Fruit fly (Drosophila melanogaster) whole organism, embryonic: ENCODE data around the gene Gr5a.

ENCODE experiments used
- Bgb ChIP-seq: fragments of 200-800 bp; sonication (Bioruptor generic); IDR thresholded peaks from 2 replicates; pipeline ENCODE4 v1.3.6; 2022; ENCODE audit warnings: missing biosample characterization, missing genetic modification characterization; ENCODE audit not compliant: partially characterized antibody
- C15 ChIP-seq: fragments of 200-800 bp; sonication (Bioruptor generic); IDR thresholded peaks from 3 replicates; pipeline ENCODE4 v1.3.6; 2022; ENCODE audit warnings: missing biosample characterization, missing genetic modification characterization
- CG10147 ChIP-seq: fragments of 200-800 bp; sonication (Bioruptor generic); optimal IDR thresholded peaks from 2 replicates; lab custom pipeline; 2019; ENCODE audit warnings: missing biosample characterization, mild to moderate bottlenecking, missing genetic modification characterization, moderate library complexity
- CG13123 ChIP-seq: fragments of 200-800 bp; sonication (Bioruptor generic); optimal IDR thresholded peaks from 2 replicates; lab custom pipeline; 2016; ENCODE audit warnings: missing biosample characterization, missing genetic modification characterization
- CG1529 ChIP-seq: fragments of 200-800 bp; sonication (Bioruptor generic); optimal IDR thresholded peaks from 3 replicates; lab custom pipeline; 2018; ENCODE audit warnings: missing biosample characterization, missing genetic modification characterization
- CG17612 ChIP-seq: fragments of 200-800 bp; sonication (Bioruptor generic); IDR thresholded peaks from 2 replicates; pipeline ENCODE4 v1.3.6; 2022; ENCODE audit warnings: missing biosample characterization, missing genetic modification characterization
- CG1792 ChIP-seq: fragments of 200-800 bp; sonication (Bioruptor generic); optimal IDR thresholded peaks from 2 replicates; lab custom pipeline; 2016; ENCODE audit warnings: missing biosample characterization, missing genetic modification characterization
- CG18476 ChIP-seq: fragments of 200-800 bp; sonication (Bioruptor generic); optimal IDR thresholded peaks from 2 replicates; lab custom pipeline; 2016; ENCODE audit warnings: missing biosample characterization, mild to moderate bottlenecking, missing genetic modification characterization
- CG32767 ChIP-seq: fragments of 200-800 bp; sonication (Bioruptor generic); IDR thresholded peaks from 2 replicates; pipeline ENCODE4 v1.3.6; 2022; ENCODE audit warnings: missing biosample characterization, missing genetic modification characterization
- CG34376 ChIP-seq: fragments of 200-800 bp; sonication (Bioruptor generic); optimal IDR thresholded peaks from 2 replicates; lab custom pipeline; 2018; ENCODE audit warnings: missing biosample characterization, mild to moderate bottlenecking, missing genetic modification characterization
- CG4730 ChIP-seq: fragments of 200-800 bp; sonication (Bioruptor generic); IDR thresholded peaks from 2 replicates; pipeline ENCODE4 v1.3.6; 2022; ENCODE audit warnings: missing biosample characterization, missing genetic modification characterization
- CG5245 ChIP-seq: fragments of 200-800 bp; sonication (Bioruptor generic); optimal IDR thresholded peaks from 3 replicates; lab custom pipeline; 2016; ENCODE audit warnings: missing biosample characterization, missing genetic modification characterization
- CG6654 ChIP-seq: fragments of 200-800 bp; sonication (Bioruptor generic); optimal IDR thresholded peaks from 2 replicates; lab custom pipeline; 2017; ENCODE audit warnings: missing biosample characterization, mild to moderate bottlenecking, missing genetic modification characterization
- CG6791 ChIP-seq: fragments of 200-800 bp; sonication (Bioruptor generic); IDR thresholded peaks from 3 replicates; pipeline ENCODE4 v1.3.6; 2022; ENCODE audit warnings: missing biosample characterization, missing genetic modification characterization; ENCODE audit not compliant: partially characterized antibody
- CG7963 ChIP-seq: fragments of 200-800 bp; sonication (Bioruptor generic); IDR thresholded peaks from 3 replicates; pipeline ENCODE4 v1.3.6; 2022; ENCODE audit warnings: missing biosample characterization, missing genetic modification characterization; ENCODE audit not compliant: partially characterized antibody
- CG8478 ChIP-seq: fragments of >200 bp; optimal IDR thresholded peaks from 2 replicates; lab custom pipeline; 2018
- CG8944 ChIP-seq: fragments of 200-800 bp; sonication (Bioruptor generic); optimal IDR thresholded peaks from 3 replicates; lab custom pipeline; 2016; ENCODE audit warnings: missing biosample characterization, missing genetic modification characterization
- CG9932 ChIP-seq: fragments of 200-800 bp; sonication (Bioruptor generic); IDR thresholded peaks from 2 replicates; pipeline ENCODE4 v1.3.6; 2022; ENCODE audit warnings: missing biosample characterization, missing genetic modification characterization
- Dip3 ChIP-seq: fragments of 200-800 bp; sonication (Bioruptor generic); optimal IDR thresholded peaks from 3 replicates; lab custom pipeline; 2016; ENCODE audit warnings: missing biosample characterization, missing genetic modification characterization
- E2f1 ChIP-seq: fragments of 200-800 bp; sonication (Bioruptor generic); IDR thresholded peaks from 2 replicates; pipeline ENCODE4 v1.3.6; 2022; ENCODE audit warnings: missing biosample characterization, missing genetic modification characterization
- Lpt ChIP-seq: fragments of >200 bp; optimal IDR thresholded peaks from 2 replicates; lab custom pipeline; 2018; ENCODE audit warnings: missing biosample characterization, missing genetic modification characterization
- Max ChIP-seq: fragments of 200-800 bp; sonication (Bioruptor generic); optimal IDR thresholded peaks from 2 replicates; lab custom pipeline; 2016; ENCODE audit warnings: missing biosample characterization, mild to moderate bottlenecking, missing genetic modification characterization
- NC2β ChIP-seq: fragments of 200-800 bp; sonication (Bioruptor generic); optimal IDR thresholded peaks from 2 replicates; lab custom pipeline; 2016; ENCODE audit warnings: missing biosample characterization, missing genetic modification characterization
- PHDP ChIP-seq: fragments of 200-800 bp; sonication (Bioruptor generic); optimal IDR thresholded peaks from 3 replicates; lab custom pipeline; 2018; ENCODE audit warnings: missing biosample characterization, mild to moderate bottlenecking, missing genetic modification characterization, moderate library complexity
- Pdp1 ChIP-seq, 2 experiments: fragments of 200-800 bp; sonication (Bioruptor generic); optimal IDR thresholded peaks; 3 replicates each; lab custom pipeline; 2016; ENCODE audit warnings: missing biosample characterization in 2 of 2, missing genetic modification characterization in 2 of 2, mild to moderate bottlenecking in 1 of 2, moderate library complexity in 1 of 2
- Rfx ChIP-seq: fragments of 200-800 bp; sonication (Bioruptor generic); IDR thresholded peaks from 2 replicates; pipeline ENCODE4 v1.3.6; 2022; ENCODE audit warnings: missing biosample characterization, missing genetic modification characterization
- Xrp1 ChIP-seq: fragments of 200-800 bp; sonication (Bioruptor generic); IDR thresholded peaks from 2 replicates; pipeline ENCODE4 v1.3.6; 2022; ENCODE audit warnings: missing biosample characterization, missing genetic modification characterization
- bcd ChIP-seq: fragments of 200-800 bp; sonication (Bioruptor generic); optimal IDR thresholded peaks from 2 replicates; lab custom pipeline; 2017; ENCODE audit warnings: missing biosample characterization, mild to moderate bottlenecking, missing genetic modification characterization
- bigmax ChIP-seq: fragments of 200-800 bp; sonication (Bioruptor generic); optimal IDR thresholded peaks from 2 replicates; lab custom pipeline; 2018; ENCODE audit warnings: missing biosample characterization, mild to moderate bottlenecking, missing genetic modification characterization
- bowl ChIP-seq: fragments of 200-800 bp; sonication (Bioruptor generic); IDR thresholded peaks from 2 replicates; pipeline ENCODE4 v1.3.6; 2022; ENCODE audit warnings: missing biosample characterization, missing genetic modification characterization
- bsh ChIP-seq, 2 experiments: fragments of 200-800 bp; sonication (Bioruptor generic); optimal IDR thresholded peaks; 2 replicates each; lab custom pipeline; 2017 to 2018; ENCODE audit warnings: mild to moderate bottlenecking in 2 of 2, missing biosample characterization in 2 of 2, missing genetic modification characterization in 2 of 2, moderate library complexity in 1 of 2
- cad ChIP-seq: fragments of >200 bp; optimal IDR thresholded peaks from 2 replicates; lab custom pipeline; 2017; ENCODE audit warnings: missing biosample characterization, missing genetic modification characterization
- da ChIP-seq: fragments of 200-800 bp; sonication (Bioruptor generic); optimal IDR thresholded peaks from 2 replicates; lab custom pipeline; 2016; ENCODE audit warnings: missing biosample characterization, missing genetic modification characterization
- danr ChIP-seq: fragments of 200-800 bp; sonication (Bioruptor generic); IDR thresholded peaks from 2 replicates; pipeline ENCODE4 v1.3.6; 2022; ENCODE audit warnings: missing biosample characterization, missing genetic modification characterization
- fd64A ChIP-seq: fragments of 200-800 bp; sonication (Bioruptor generic); optimal IDR thresholded peaks from 3 replicates; lab custom pipeline; 2018; ENCODE audit warnings: missing biosample characterization, mild to moderate bottlenecking, missing genetic modification characterization
- fd96Cb ChIP-seq: fragments of 200-800 bp; sonication (Bioruptor generic); optimal IDR thresholded peaks from 2 replicates; lab custom pipeline; 2018; ENCODE audit warnings: missing biosample characterization, mild to moderate bottlenecking, missing genetic modification characterization, moderate library complexity
- grau ChIP-seq: fragments of 200-800 bp; optimal IDR thresholded peaks from 3 replicates; lab custom pipeline; 2019; ENCODE audit warnings: missing biosample characterization, mild to moderate bottlenecking, missing genetic modification characterization, moderate library complexity
- jing ChIP-seq: fragments of 200-800 bp; sonication (Bioruptor generic); optimal IDR thresholded peaks from 2 replicates; lab custom pipeline; 2018; ENCODE audit warnings: missing biosample characterization, mild to moderate bottlenecking, missing genetic modification characterization
- ken ChIP-seq: fragments of 200-800 bp; sonication (Bioruptor generic); IDR thresholded peaks from 3 replicates; pipeline ENCODE4 v1.3.6; 2022; ENCODE audit warnings: missing biosample characterization, missing genetic modification characterization
- lola ChIP-seq, 3 experiments: fragments of >200 bp in 2 of 3; fragments of 200-800 bp in 1 of 3; sonication (Bioruptor generic) in 1 of 3; optimal IDR thresholded peaks; 2 replicates each; lab custom pipeline; 2017 to 2019; ENCODE audit warnings: missing biosample characterization in 3 of 3, missing genetic modification characterization in 3 of 3, mild to moderate bottlenecking in 1 of 3, moderate library complexity in 1 of 3
- mld ChIP-seq: fragments of 200-800 bp; sonication (Bioruptor generic); IDR thresholded peaks from 3 replicates; pipeline ENCODE4 v1.3.6; 2022; ENCODE audit warnings: missing biosample characterization, missing genetic modification characterization; ENCODE audit not compliant: partially characterized antibody
- nmo ChIP-seq: fragments of 200-800 bp; sonication (Bioruptor generic); optimal IDR thresholded peaks from 2 replicates; lab custom pipeline; 2018; ENCODE audit warnings: missing biosample characterization, mild to moderate bottlenecking, missing genetic modification characterization, moderate library complexity
- otp ChIP-seq: fragments of 200-800 bp; sonication (Bioruptor generic); IDR thresholded peaks from 3 replicates; pipeline ENCODE4, ENCODE4 v1.3.6; 2022; ENCODE audit warnings: missing biosample characterization, missing genetic modification characterization
- repo ChIP-seq: fragments of 200-800 bp; sonication (Bioruptor generic); optimal IDR thresholded peaks from 2 replicates; lab custom pipeline; 2016; ENCODE audit warnings: missing biosample characterization, missing genetic modification characterization
- seq ChIP-seq: fragments of 200-800 bp; sonication (Bioruptor generic); IDR thresholded peaks from 2 replicates; pipeline ENCODE4 v1.3.6; 2022; ENCODE audit warnings: missing biosample characterization, missing genetic modification characterization
- tap ChIP-seq: fragments of 200-800 bp; optimal IDR thresholded peaks from 3 replicates; lab custom pipeline; 2019; ENCODE audit warnings: missing biosample characterization, mild to moderate bottlenecking, missing genetic modification characterization, moderate library complexity
- twi ChIP-seq: fragments of 200-800 bp; optimal IDR thresholded peaks from 2 replicates; lab custom pipeline; 2019; ENCODE audit warnings: missing biosample characterization, mild to moderate bottlenecking, missing genetic modification characterization, moderate library complexity
- unpg ChIP-seq: fragments of 200-800 bp; sonication (Bioruptor generic); optimal IDR thresholded peaks from 3 replicates; lab custom pipeline; 2018; ENCODE audit warnings: missing biosample characterization, mild to moderate bottlenecking, missing genetic modification characterization, moderate library complexity
- zen ChIP-seq: fragments of 200-800 bp; sonication (Bioruptor generic); optimal IDR thresholded peaks from 3 replicates; lab custom pipeline; 2018; ENCODE audit warnings: missing biosample characterization, mild to moderate bottlenecking, missing genetic modification characterization, moderate library complexity

The Gr5a gene

DNA sequence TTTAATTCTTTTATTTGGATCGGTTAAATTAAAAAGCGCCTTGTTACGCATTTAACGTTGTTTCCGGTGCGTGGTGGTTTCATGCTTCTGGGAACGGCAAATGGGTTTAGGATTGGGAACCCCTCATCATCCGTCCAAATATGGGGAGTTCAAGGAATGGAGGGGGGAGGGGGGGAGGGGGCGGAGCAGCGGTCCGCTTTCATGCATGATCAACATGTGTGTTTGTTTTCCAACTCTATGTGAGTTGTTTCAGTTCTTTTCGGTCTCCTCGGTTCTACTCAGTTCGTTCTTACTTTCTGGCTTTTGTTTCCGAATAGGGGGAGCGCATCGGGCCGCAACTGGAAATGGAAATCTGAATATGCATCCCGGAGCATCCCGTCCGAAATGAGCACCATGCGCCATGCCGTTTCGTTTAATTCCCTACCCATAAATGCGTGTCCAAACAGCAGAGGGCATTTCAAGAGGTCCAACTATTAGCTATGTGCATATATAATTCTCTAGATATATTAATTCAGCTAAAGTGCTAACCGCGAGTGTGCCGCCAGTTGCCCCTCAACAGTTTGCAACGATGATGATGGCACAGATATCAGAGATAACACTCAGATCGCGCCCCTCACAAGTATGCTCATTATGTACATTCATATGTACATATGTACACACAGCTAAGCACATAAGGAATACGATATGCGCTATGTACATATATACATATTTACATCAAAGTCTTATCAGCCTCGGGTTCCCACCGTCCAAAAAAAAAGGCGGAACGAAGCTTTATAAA lies 2.8 kb upstream of the Gr5a start (continued):
- TF ChIP-seq CG4730 (GFP tag; lab: Robert Waterston, UW) (peak; percentile 70), Dip3 (GFP tag; lab: Kevin White, UChicago) (peak; percentile 39), CG34376 (GFP tag; lab: Kevin White, UChicago) (peak; percentile 95), ken (GFP tag; lab: Robert Waterston, UW) (peak; percentile 84), CG6791 (GFP tag; lab: Robert Waterston, UW) (no peak), fd64A (GFP tag; lab: Kevin White, UChicago) (peak; percentile 99), mld (no peak), Max (GFP tag; lab: Kevin White, UChicago) (peak; percentile 94), cad (GFP tag; lab: Kevin White, UChicago) (no peak), E2f1 (GFP tag; lab: Robert Waterston, UW) (peak; percentile 72; the same call in 1 of the 2 replicates), lola (GFP tag; optimal IDR thresholded peaks at IDR 0.05; lab: Kevin White, UChicago) (peak in 1 of 3 experiments; percentile 84), bowl (0 out of 2 replicates have a peak, but pooled peaks have one; percentile 45), CG13123 (GFP tag; lab: Kevin White, UChicago) (peak; percentile 92), CG6654 (GFP tag; lab: Kevin White, UChicago) (peak; percentile 64), repo (GFP tag; lab: Kevin White, UChicago) (peak; percentile 87), Rfx (GFP tag; lab: Robert Waterston, UW) (peak; percentile 91), CG8944 (GFP tag; lab: Kevin White, UChicago) (peak; percentile 82), fd96Cb (tag; lab: Kevin White, UChicago) (peak; percentile 80), CG7963 (no peak), Pdp1 (GFP tag; optimal IDR thresholded peaks at IDR 0.05; lab: Kevin White, UChicago) (peak; percentile 88 to 90), CG9932 (no peak), bcd (GFP tag; lab: Kevin White, UChicago) (peak; percentile 87), CG5245 (GFP tag; lab: Kevin White, UChicago) (peak; percentile 85), bsh (GFP tag; optimal IDR thresholded peaks at IDR 0.05; lab: Kevin White, UChicago) (peak in 1 of 2 experiments; percentile 95), CG18476 (GFP tag; lab: Kevin White, UChicago) (peak; percentile 93), CG1529 (GFP tag; lab: Kevin White, UChicago) (peak; percentile 95), NC2β (GFP tag; lab: Kevin White, UChicago) (peak; percentile 92), tap (tag; lab: Kevin White, UChicago) (peak; percentile 87), zen (tag; lab: Kevin White, UChicago) (peak; percentile 82), nmo (GFP tag; lab: Kevin White, UChicago) (peak; percentile 72), da (peak; percentile 87), jing (GFP tag; lab: Kevin White, UChicago) (no peak), Bgb (GFP tag; lab: Robert Waterston, UW) (no peak), danr (GFP tag; lab: Robert Waterston, UW) (peak; percentile 83), seq (GFP tag; lab: Robert Waterston, UW) (peak; percentile 93), CG1792 (GFP tag; lab: Kevin White, UChicago) (peak; percentile 93), CG17612 (peak; percentile 78), bigmax (GFP tag; lab: Kevin White, UChicago) (peak; percentile 73), grau (tag; lab: Kevin White, UChicago) (peak; percentile 67), Xrp1 (GFP tag; lab: Robert Waterston, UW) (peak; percentile 97), twi (peak; percentile 86), otp (GFP tag; lab: Robert Waterston, UW) (peak; percentile 94), CG10147 (peak; percentile 82), CG8478 (lab: Kevin White, UChicago) (no peak), Lpt (GFP tag; lab: Kevin White, UChicago) (no peak), CG32767 (GFP tag; lab: Robert Waterston, UW) (peak; percentile 78), PHDP (peak; percentile 94), C15 (GFP tag; lab: Robert Waterston, UW) (peak; percentile 84; the same call in 2 of the 3 replicates), unpg (peak; percentile 91)
